Fruit fly (Drosophila melanogaster): ENCODE results near the gene CG32091.

The CG32091 gene

DNA sequence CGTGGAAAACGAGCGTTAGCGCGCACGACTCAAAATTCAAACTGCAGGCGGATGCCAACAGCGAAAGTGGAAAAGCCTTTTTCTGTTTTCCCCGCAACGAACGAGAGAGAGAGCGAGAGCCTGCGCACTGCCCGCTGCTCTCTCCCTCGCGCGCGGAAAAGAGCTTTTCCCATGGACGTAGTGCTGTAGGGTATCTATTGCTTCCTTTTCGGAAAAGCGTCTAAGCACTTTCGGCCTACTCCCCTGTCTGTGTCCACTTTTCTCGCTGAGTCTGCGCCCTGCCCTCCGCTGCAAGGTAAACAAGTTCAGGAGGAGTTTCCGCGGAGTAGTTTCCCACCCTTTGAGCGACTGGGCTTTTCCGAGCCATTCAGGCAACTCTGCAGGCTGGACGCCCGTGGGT lies 49.1 kb downstream of the CG32091 start, which contains the start of gene CG32085 (continued):
- TF ChIP-seq unc-4 (GFP tag; IDR thresholded peaks at IDR 0.05; ENCODE audit: partially characterized antibody) (no peak), seq (GFP tag; IDR thresholded peaks at IDR 0.05) (peak; percentile 37; the same call in 1 of the 2 replicates), Mes4 (GFP tag; optimal IDR thresholded peaks at IDR 0.05) (peak; percentile 3), zfh2 (GFP tag; optimal IDR thresholded peaks at IDR 0.05) (peak; percentile 71), Vsx1 (GFP tag; optimal IDR thresholded peaks at IDR 0.05) (no peak), CG17359 (tag; optimal IDR thresholded peaks at IDR 0.05) (peak; percentile 54), so (GFP tag; IDR thresholded peaks at IDR 0.05) (no peak), kni (GFP tag; optimal IDR thresholded peaks at IDR 0.05) (peak; percentile 0), btn (GFP tag; optimal IDR thresholded peaks at IDR 0.05) (no peak), pho (GFP tag; optimal IDR thresholded peaks at IDR 0.05) (peak; percentile 62), Hr78 (GFP tag; optimal IDR thresholded peaks at IDR 0.05) (no peak), CG10979 (tag; optimal IDR thresholded peaks at IDR 0.05) (peak; percentile 31), CkIIα-i1 (GFP tag; IDR thresholded peaks at IDR 0.05) (no peak), ATbp (GFP tag; optimal IDR thresholded peaks at IDR 0.05) (peak; percentile 26), CG14014 (GFP tag; IDR thresholded peaks at IDR 0.05) (peak; percentile 70), esg (GFP tag; conservative IDR thresholded peaks at IDR 0.05) (no peak), wdn (GFP tag; IDR thresholded peaks at IDR 0.05) (peak; percentile 54; the same call in 1 of the 2 replicates), CG12219 (GFP tag; optimal IDR thresholded peaks at IDR 0.05) (peak; percentile 13), Antp (GFP tag; optimal IDR thresholded peaks at IDR 0.05) (peak; percentile 84), Med (GFP tag) (peak; percentile 95), fd96Cb (tag; optimal IDR thresholded peaks at IDR 0.05) (peak; percentile 11), Hmx (GFP tag; optimal IDR thresholded peaks at IDR 0.05) (no peak), Taf1 (GFP tag; IDR thresholded peaks at IDR 0.05) (peak; percentile 30; the same call in 1 of the 2 replicates), Ets65A (GFP tag) (peak; percentile 92), z (GFP tag; IDR thresholded peaks at IDR 0.05) (0 out of 3 replicates have a peak, but pooled peaks have one; percentile 29), stwl (tag; optimal IDR thresholded peaks at IDR 0.05) (no peak), tin (GFP tag; optimal IDR thresholded peaks at IDR 0.05) (peak; percentile 71), al (GFP tag; IDR thresholded peaks at IDR 0.05) (peak; percentile 64), lab (GFP tag; optimal IDR thresholded peaks at IDR 0.05) (peak; percentile 90), CG3838 (GFP tag; optimal IDR thresholded peaks at IDR 0.05) (no peak), chm (GFP tag; IDR thresholded peaks at IDR 0.05) (peak; percentile 61; the same call in 1 of the 2 replicates), CG2120 (GFP tag; optimal IDR thresholded peaks at IDR 0.05) (peak; percentile 89), CG12071 (GFP tag; optimal IDR thresholded peaks at IDR 0.05) (peak; percentile 69), CG8944 (GFP tag; optimal IDR thresholded peaks at IDR 0.05) (peak; percentile 61), CG12391 (tag; optimal IDR thresholded peaks at IDR 0.05) (peak; percentile 10), Bdp1 (GFP tag; optimal IDR thresholded peaks at IDR 0.05) (no peak), CG4820 (GFP tag; optimal IDR thresholded peaks at IDR 0.05) (peak; percentile 22), E2f1 (GFP tag; IDR thresholded peaks at IDR 0.05) (peak; percentile 68), CG6813 (GFP tag; optimal IDR thresholded peaks at IDR 0.05) (peak; percentile 50), chif (GFP tag; optimal IDR thresholded peaks at IDR 0.05) (peak in 1 of 2 experiments; percentile 17), sens-2 (GFP tag; IDR thresholded peaks at IDR 0.05) (no peak), CG7357 (GFP tag; IDR thresholded peaks at IDR 0.05) (0 out of 3 replicates have a peak, but pooled peaks have one; percentile 43), pzg (GFP tag; optimal IDR thresholded peaks at IDR 0.05) (peak; percentile 26), lov (optimal IDR thresholded peaks at IDR 0.05) (no peak), lov (GFP tag; IDR thresholded peaks at IDR 0.05) (no peak), Ets97D (GFP tag; optimal IDR thresholded peaks at IDR 0.05) (peak; percentile 17), Usf (GFP tag; optimal IDR thresholded peaks at IDR 0.05) (peak; percentile 10), HLH4C (GFP tag; IDR thresholded peaks at IDR 0.05; ENCODE audit: partially characterized antibody) (no peak), CG7987 (GFP tag; optimal IDR thresholded peaks at IDR 0.05) (peak; percentile 50), CG4424 (GFP tag; optimal IDR thresholded peaks at IDR 0.05) (peak; percentile 51), sd (tag; optimal IDR thresholded peaks at IDR 0.05) (peak; percentile 9)
